Worm (Caenorhabditis elegans) whole organism, dauer: Measurements from ENCODE around the gene snf-11.
"Not testable (repeated sequence)": the region's sequence is repeated elsewhere in the genome, so short reads cannot be mapped to it uniquely, and the experiment has no call there.

ENCODE experiments used
- unc-62 ChIP-seq: sonication (generic microtip); optimal IDR thresholded peaks from 2 replicates; lab custom pipeline; 2017; ENCODE audit warnings: missing biosample characterization, missing genetic modification reagents, missing genetic modification characterization

snf-11 gene

ce11 chrV:11286114-11286513, 22.1 kb downstream of the snf-11 start, which contains the start of gene C03E10.3:
TSS of gene C03E10.3 (plus strand) at chrV:11286414.
- TF ChIP-seq unc-62 (GFP tag; lab: Kevin White, UChicago) = not testable (repeated sequence)

- TF ChIP-seq unc-62 (GFP tag; lab: Kevin White, UChicago) = no peak
Observed at ce11 chrV:11282272-11282671, 26.0 kb downstream of the snf-11 start, which contains the start of gene gly-20. TSS of gene gly-20 (plus strand) at chrV:11282572.

ce11 chrV:11281414-11282209, 26.6 kb downstream of the snf-11 start:
- TF ChIP-seq unc-62 (GFP tag; lab: Kevin White, UChicago) = no peak

ce11 chrV:11279564-11279963, 28.7 kb downstream of the snf-11 start:
- no peak for TF ChIP-seq unc-62 (GFP tag; lab: Kevin White, UChicago)

ce11 chrV:11272848-11273247, 35.4 kb downstream of the snf-11 start, which contains the start of gene clec-223:
TSS of gene clec-223 (plus strand) at chrV:11273148.
- no peak for TF ChIP-seq unc-62 (GFP tag; lab: Kevin White, UChicago)

- no peak for TF ChIP-seq unc-62 (GFP tag; lab: Kevin White, UChicago)
Observed at ce11 chrV:11271051-11271450, 37.2 kb downstream of the snf-11 start, which contains the start of gene clec-222. TSS of gene clec-222 (plus strand) at chrV:11271351.

ce11 chrV:11268791-11269190, 39.5 kb downstream of the snf-11 start, which contains the start of gene str-115:
TSS of gene str-115 (plus strand) at chrV:11269091.
- no peak for TF ChIP-seq unc-62 (GFP tag; lab: Kevin White, UChicago)

- no peak for TF ChIP-seq unc-62 (GFP tag; lab: Kevin White, UChicago)
Observed at ce11 chrV:11266681-11267080, 41.6 kb downstream of the snf-11 start, which contains the start of gene str-116. TSS of gene str-116 (plus strand) at chrV:11266981.

ce11 chrV:11265482-11265881, 42.8 kb downstream of the snf-11 start, which contains the start of gene cln-3.1:
TSS of gene cln-3.1 (minus strand) at chrV:11265652.
- no peak for TF ChIP-seq unc-62 (GFP tag; lab: Kevin White, UChicago)

- TF ChIP-seq unc-62 (GFP tag; lab: Kevin White, UChicago) = no peak
Observed at ce11 chrV:11263025-11263424, 45.2 kb downstream of the snf-11 start, which contains the start of gene F07B10.4. TSS of gene F07B10.4 (minus strand) at chrV:11263125.

ce11 chrV:11260622-11261021, 47.6 kb downstream of the snf-11 start, which contains the start of gene F07B10.7:
TSS of gene F07B10.7 (minus strand) at chrV:11260722.
- no peak for TF ChIP-seq unc-62 (GFP tag; lab: Kevin White, UChicago)

- TF ChIP-seq unc-62 (GFP tag; lab: Kevin White, UChicago) = no peak
Observed at ce11 chrV:11258896-11259295, 49.4 kb downstream of the snf-11 start, which contains the start of gene lgc-36. TSS of gene lgc-36 (minus strand) at chrV:11258996.
